Worm (Caenorhabditis elegans): ENCODE data around the gene C42D4.18.
A peak's percentile ranks its signal among the peaks of the same experiment; 100 is the strongest.

Gene C42D4.18

ce11 chrIV:7188528-7189422, 22.2 kb downstream of the C42D4.18 start, which contains the start of gene srlf-7 (continued):
- TF ChIP-seq ceh-20 (GFP tag; IDR thresholded peaks at IDR 0.05) (0 out of 2 replicates have a peak, but pooled peaks have one; percentile 19), nhr-41 (GFP tag; IDR thresholded peaks at IDR 0.05) (peak; percentile 68; the same call in 1 of the 2 replicates), attf-4 (tag; optimal IDR thresholded peaks at IDR 0.05) (no peak), Y5F2A.4 (GFP tag; optimal IDR thresholded peaks at IDR 0.05) (no peak), dmd-6 (GFP tag; IDR thresholded peaks at IDR 0.05) (peak; percentile 98), daf-12 (tag; optimal IDR thresholded peaks at IDR 0.05) (no peak), nhr-6 (tag; optimal IDR thresholded peaks at IDR 0.05) (peak; percentile 12), mep-1 (tag; optimal IDR thresholded peaks at IDR 0.05) (peak; percentile 70), dve-1 (tag; optimal IDR thresholded peaks at IDR 0.05; ENCODE audit: insufficient read depth) (peak; percentile 98), nhr-48 (tag; optimal IDR thresholded peaks at IDR 0.05) (peak; percentile 87), zip-2 (tag; optimal IDR thresholded peaks at IDR 0.05) (no peak), cey-2 (tag; optimal IDR thresholded peaks at IDR 0.05; ENCODE audit: borderline replicate concordance, insufficient read depth) (peak; percentile 36), fkh-10 (GFP tag; optimal IDR thresholded peaks at IDR 0.05) (peak; percentile 41), nhr-77 (tag; optimal IDR thresholded peaks at IDR 0.05) (peak; percentile 95)

- TF ChIP-seq F26F4.8 (GFP tag; conservative IDR thresholded peaks at IDR 0.05): no peak
- no peak for TF ChIP-seq nhr-25 (tag; optimal IDR thresholded peaks at IDR 0.05; ENCODE audit: borderline replicate concordance, insufficient read depth)
- TF ChIP-seq daf-8 (GFP tag; IDR thresholded peaks at IDR 0.05): no peak
- TF ChIP-seq ceh-32 (tag; optimal IDR thresholded peaks at IDR 0.05; ENCODE audit: poor library complexity): no peak
- TF ChIP-seq hlh-11 (tag; optimal IDR thresholded peaks at IDR 0.05): peak; percentile 81
- TF ChIP-seq daf-16 (GFP tag; optimal IDR thresholded peaks at IDR 0.05): peak in 1 of 2 experiments; percentile 36
- TF ChIP-seq daf-16 (tag; optimal IDR thresholded peaks at IDR 0.05): peak; percentile 91
- TF ChIP-seq gei-8 (GFP tag; optimal IDR thresholded peaks at IDR 0.05): no peak
- no peak for TF ChIP-seq Y48G9A.11 (GFP tag; IDR thresholded peaks at IDR 0.05)
- TF ChIP-seq nhr-41 (GFP tag; IDR thresholded peaks at IDR 0.05): no peak
- no peak for TF ChIP-seq F37D6.2 (tag; optimal IDR thresholded peaks at IDR 0.05)
- no peak for TF ChIP-seq lsy-2 (tag; optimal IDR thresholded peaks at IDR 0.05)
- no peak for TF ChIP-seq aly-2 (tag; optimal IDR thresholded peaks at IDR 0.05)
- peak; percentile 63 for TF ChIP-seq T20F7.1 (GFP tag; optimal IDR thresholded peaks at IDR 0.05)
- no peak for TF ChIP-seq mes-2 (tag; optimal IDR thresholded peaks at IDR 0.05; ENCODE audit: poor library complexity, severe bottlenecking)
- no peak for TF ChIP-seq hif-1 (tag; optimal IDR thresholded peaks at IDR 0.05)
- peak in 1 of 2 experiments; percentile 20 for TF ChIP-seq mdl-1 (tag; optimal IDR thresholded peaks at IDR 0.05)
- TF ChIP-seq lim-7 (GFP tag; IDR thresholded peaks at IDR 0.05): no peak
- peak; percentile 93 for TF ChIP-seq pqm-1 (tag; optimal IDR thresholded peaks at IDR 0.05)
- TF ChIP-seq lin-29 (GFP tag; IDR thresholded peaks at IDR 0.05): no peak
- TF ChIP-seq nhr-76 (tag; optimal IDR thresholded peaks at IDR 0.05): no peak
- TF ChIP-seq nhr-77 (tag; optimal IDR thresholded peaks at IDR 0.05): peak; percentile 91
- no peak for TF ChIP-seq lir-3 (tag; optimal IDR thresholded peaks at IDR 0.05)
- TF ChIP-seq Y5F2A.4 (GFP tag; optimal IDR thresholded peaks at IDR 0.05): no peak
- TF ChIP-seq ces-1 (GFP tag; optimal IDR thresholded peaks at IDR 0.05): no peak
- no peak for TF ChIP-seq egl-27 (tag; optimal IDR thresholded peaks at IDR 0.05)
- TF ChIP-seq ZK337.2 (GFP tag; IDR thresholded peaks at IDR 0.05): no peak
- TF ChIP-seq ceh-28 (tag; optimal IDR thresholded peaks at IDR 0.05): no peak
- TF ChIP-seq Y105C5A.15 (GFP tag; IDR thresholded peaks at IDR 0.05): no peak
- TF ChIP-seq fkh-10 (GFP tag; optimal IDR thresholded peaks at IDR 0.05): no peak
- no peak for TF ChIP-seq dmd-8 (GFP tag; IDR thresholded peaks at IDR 0.05)
- TF ChIP-seq madf-5 (GFP tag; IDR thresholded peaks at IDR 0.05): no peak
- TF ChIP-seq madf-9 (GFP tag; conservative IDR thresholded peaks at IDR 0.05): no peak
- no peak for TF ChIP-seq mxl-3 (GFP tag; optimal IDR thresholded peaks at IDR 0.05)
- TF ChIP-seq egl-43 (GFP tag; IDR thresholded peaks at IDR 0.05): no peak
- TF ChIP-seq F49E8.2 (tag; optimal IDR thresholded peaks at IDR 0.05; ENCODE audit: borderline replicate concordance): no peak
- TF ChIP-seq aha-1 (tag): peak; percentile 80
Measured at ce11 chrIV:7190409-7190808, 23.8 kb downstream of the C42D4.18 start.

Measured in whole organism, L4 larva.